Worm (Caenorhabditis elegans) whole organism, young adult: ENCODE data around the gene F33C8.2.

Experiments used
- B0035.1 ChIP-seq: sonication (generic microtip); optimal IDR thresholded peaks from 2 replicates; lab custom pipeline; 2016; ENCODE audit warnings: missing genetic modification characterization, mild to moderate bottlenecking, missing compliant biosample characterization, missing genotype, missing genetic modification reagents
- B0261.1 ChIP-seq: sonication (generic microtip); optimal IDR thresholded peaks from 2 replicates; lab custom pipeline; 2016; ENCODE audit warnings: mild to moderate bottlenecking, missing genetic modification characterization, moderate library complexity, missing compliant biosample characterization
- F23B12.7 ChIP-seq: sonication (generic microtip); optimal IDR thresholded peaks from 2 replicates; lab custom pipeline; 2017; ENCODE audit warnings: missing genetic modification characterization, mild to moderate bottlenecking, missing compliant biosample characterization, antibody characterized with exemption, moderate library complexity; ENCODE audit not compliant: insufficient read depth
- F55B11.4 ChIP-seq: sonication (generic microtip); optimal IDR thresholded peaks from 2 replicates; lab custom pipeline; 2016; ENCODE audit warnings: missing compliant biosample characterization, missing genetic modification characterization, borderline replicate concordance; ENCODE audit not compliant: insufficient read depth
- F57C9.4 ChIP-seq: sonication (generic microtip); optimal IDR thresholded peaks from 2 replicates; lab custom pipeline; 2017; ENCODE audit warnings: mild to moderate bottlenecking, missing genetic modification characterization, missing compliant biosample characterization
- Y56A3A.18 ChIP-seq: fragments of 200-800 bp; sonication (Bioruptor generic); IDR thresholded peaks from 2 replicates; pipeline ENCODE4 v1.3.6; 2022; ENCODE audit warnings: missing genetic modification reagents, missing genetic modification characterization, missing compliant biosample characterization
- Y79H2A.3 ChIP-seq: fragments of 200-800 bp; sonication (Bioruptor generic); conservative IDR thresholded peaks from 2 replicates; pipeline ENCODE4 v1.3.6; 2022; ENCODE audit warnings: missing genetic modification reagents, missing genetic modification characterization, missing compliant biosample characterization
- cebp-1 ChIP-seq, 2 experiments: fragments of 200-800 bp in 1 of 2; sonication (Bioruptor generic) in 1 of 2; sonication (generic microtip) in 1 of 2; IDR thresholded peaks in 1 of 2; optimal IDR thresholded peaks in 1 of 2; 2 replicates each; pipeline versions ENCODE4 v1.3.6 to Lab custom; 2017 to 2022; ENCODE audit warnings: missing compliant biosample characterization in 2 of 2, missing genetic modification characterization in 2 of 2, mild to moderate bottlenecking in 1 of 2, missing genetic modification reagents in 1 of 2, moderate library complexity in 1 of 2
- chd-7 ChIP-seq: sonication (generic microtip); optimal IDR thresholded peaks from 2 replicates; lab custom pipeline; 2016; ENCODE audit warnings: mild to moderate bottlenecking, missing genetic modification characterization, moderate library complexity, missing compliant biosample characterization
- die-1 ChIP-seq: sonication (generic microtip); optimal IDR thresholded peaks from 2 replicates; lab custom pipeline; 2016; ENCODE audit warnings: missing genotype, mild to moderate bottlenecking, missing genetic modification characterization, missing compliant biosample characterization
- dox-1 ChIP-seq: fragments of 200-800 bp; sonication (Bioruptor generic); IDR thresholded peaks from 2 replicates; pipeline ENCODE4 v1.3.6; 2022; ENCODE audit warnings: missing genetic modification reagents, missing genetic modification characterization, missing compliant biosample characterization
- egrh-3 ChIP-seq: fragments of 200-800 bp; sonication (Bioruptor generic); IDR thresholded peaks from 2 replicates; pipeline ENCODE4 v1.3.6; 2022; ENCODE audit warnings: missing genetic modification reagents, missing genetic modification characterization, missing compliant biosample characterization
- ekl-4 ChIP-seq: fragments of 200-800 bp; sonication (Bioruptor generic); IDR thresholded peaks from 2 replicates; pipeline ENCODE4 v1.3.6; 2022; ENCODE audit warnings: missing genetic modification reagents, missing genetic modification characterization, missing compliant biosample characterization
- ets-4 ChIP-seq: fragments of 200-800 bp; sonication (Bioruptor generic); optimal IDR thresholded peaks from 2 replicates; lab custom pipeline; 2018; ENCODE audit warnings: mild to moderate bottlenecking, missing genetic modification characterization, missing compliant biosample characterization
- him-1 ChIP-seq: sonication (generic microtip); optimal IDR thresholded peaks from 2 replicates; lab custom pipeline; 2016; ENCODE audit warnings: missing genotype, missing genetic modification reagents, missing genetic modification characterization, missing compliant biosample characterization
- lin-35 ChIP-seq, 3 experiments: fragments of 150-350 bp in 2 of 3; sonication (generic microtip) in 1 of 3; optimal IDR thresholded peaks; 2 replicates each; lab custom pipeline; 2014 to 2018; ENCODE audit warnings: missing biosample characterization in 3 of 3, missing genetic modification characterization in 3 of 3, missing genetic modification reagents in 3 of 3
- lin-40 ChIP-seq: sonication (generic microtip); optimal IDR thresholded peaks from 2 replicates; lab custom pipeline; 2016; ENCODE audit warnings: missing genetic modification characterization, mild to moderate bottlenecking, missing compliant biosample characterization, missing genotype, missing genetic modification reagents
- lsy-27 ChIP-seq: sonication (generic microtip); optimal IDR thresholded peaks from 2 replicates; lab custom pipeline; 2017; ENCODE audit warnings: missing genetic modification characterization, mild to moderate bottlenecking, missing compliant biosample characterization, antibody characterized with exemption, missing genotype, borderline replicate concordance; ENCODE audit not compliant: insufficient read depth
- madf-8 ChIP-seq: fragments of 200-800 bp; sonication (Bioruptor generic); conservative IDR thresholded peaks from 2 replicates; pipeline ENCODE4 v1.3.6; 2022; ENCODE audit warnings: missing genetic modification reagents, missing genetic modification characterization, missing compliant biosample characterization
- mel-28 ChIP-seq: sonication (generic microtip); optimal IDR thresholded peaks from 2 replicates; lab custom pipeline; 2016; ENCODE audit warnings: borderline replicate concordance, mild to moderate bottlenecking, missing genetic modification characterization, missing compliant biosample characterization
- mxl-1 ChIP-seq: sonication (generic microtip); optimal IDR thresholded peaks from 2 replicates; lab custom pipeline; 2016; ENCODE audit warnings: missing genetic modification characterization, missing compliant biosample characterization
- nfyb-1 ChIP-seq: fragments of 200-800 bp; sonication (Bioruptor generic); IDR thresholded peaks from 2 replicates; pipeline ENCODE4 v1.3.6; 2022; ENCODE audit warnings: missing genetic modification reagents, missing genetic modification characterization, missing compliant biosample characterization
- nhr-120 ChIP-seq: fragments of 200-800 bp; sonication (Bioruptor generic); IDR thresholded peaks from 2 replicates; pipeline ENCODE4 v1.3.6; 2022; ENCODE audit warnings: missing genetic modification characterization, missing compliant biosample characterization
- nhr-80 ChIP-seq: sonication (generic microtip); optimal IDR thresholded peaks from 2 replicates; lab custom pipeline; 2016; ENCODE audit warnings: missing genetic modification characterization, missing compliant biosample characterization
- sdz-38 ChIP-seq: sonication (generic microtip); optimal IDR thresholded peaks from 2 replicates; lab custom pipeline; 2016; ENCODE audit warnings: missing genotype, missing genetic modification characterization, missing compliant biosample characterization
- tbx-9 ChIP-seq: sonication (generic microtip); optimal IDR thresholded peaks from 2 replicates; lab custom pipeline; 2016; ENCODE audit warnings: borderline replicate concordance, missing genetic modification characterization, inconsistent platforms, missing compliant biosample characterization
- unc-62 ChIP-seq: fragments of 150-350 bp; optimal IDR thresholded peaks from 2 replicates; lab custom pipeline; 2014; ENCODE audit warnings: missing biosample characterization, missing genetic modification reagents, missing genetic modification characterization
- zfh-2 ChIP-seq: fragments of 200-800 bp; sonication (Bioruptor generic); conservative IDR thresholded peaks from 2 replicates; pipeline ENCODE4 v1.3.6; 2022; ENCODE audit warnings: missing genetic modification reagents, missing genetic modification characterization, missing compliant biosample characterization

Gene F33C8.2

ce11 chrX:14768989-14769388 lies 47.8 kb downstream of the F33C8.2 start:
- TF ChIP-seq die-1: no peak
- TF ChIP-seq lsy-27: no peak
- no peak for TF ChIP-seq B0035.1 (tag; lab: Kevin White, UChicago)
- 0 out of 2 replicates have a peak, but pooled peaks have one; percentile 37 for TF ChIP-seq dox-1 (GFP tag; lab: Robert Waterston, UW)
- peak; percentile 76 for TF ChIP-seq nhr-80
- TF ChIP-seq Y56A3A.18 (GFP tag; lab: Robert Waterston, UW): no peak
- no peak for TF ChIP-seq mel-28 (tag; lab: Kevin White, UChicago)

DNA sequence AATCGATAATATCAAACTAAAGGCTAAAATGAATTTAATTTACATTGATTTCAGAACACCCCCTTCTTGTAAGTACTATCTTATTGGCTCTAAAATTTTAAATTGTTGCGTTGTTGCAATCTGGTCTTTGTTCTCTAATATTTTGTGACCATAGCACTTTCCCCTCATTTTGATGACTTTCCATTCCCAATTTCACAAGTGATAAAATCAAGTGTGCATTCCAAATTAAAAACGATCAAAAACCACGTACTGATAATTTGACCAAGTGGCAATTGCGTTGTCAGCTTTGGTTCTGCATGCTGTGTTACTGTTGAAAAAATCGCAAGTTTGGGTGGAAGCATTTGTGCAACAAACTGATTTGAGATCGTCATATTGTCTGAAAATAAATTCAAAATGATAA lies 49.1 kb downstream of the F33C8.2 start:
- TF ChIP-seq F55B11.4 (no peak), nhr-80 (peak; percentile 79)

- TF ChIP-seq nhr-80 (peak; percentile 43), sdz-38 (no peak)
Observed at ce11 chrX:14771682-14772081, 50.5 kb downstream of the F33C8.2 start, which contains the start of gene Y16B4A.2. Gene Y16B4A.2 (minus strand): TSS chrX:14771851.

DNA sequence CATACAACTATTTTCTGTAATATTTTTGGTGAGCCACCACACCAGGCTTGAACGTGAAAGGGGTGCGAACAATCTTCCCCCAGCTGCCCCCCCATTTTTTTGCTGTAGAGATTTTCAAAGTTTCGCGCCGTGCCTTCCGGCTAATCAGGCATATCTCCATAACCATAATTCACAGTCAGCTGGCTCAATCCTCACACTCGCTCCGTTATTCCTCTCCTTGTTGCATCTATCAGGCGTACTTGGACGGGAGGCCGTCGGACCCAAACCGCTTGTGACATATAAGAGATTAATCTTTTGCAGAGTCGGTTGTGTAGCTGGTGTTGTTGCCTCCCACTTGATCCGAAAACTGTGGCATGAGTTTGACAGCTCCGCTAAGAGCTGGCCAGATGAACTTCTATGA lies 52.0 kb downstream of the F33C8.2 start, which contains the start of gene unc-3:
unc-3 (plus strand) TSS at position 301 of the 400 bp plus-strand sequence.
- peak; percentile 38; the same call in 1 of the 2 replicates for TF ChIP-seq zfh-2 (GFP tag; lab: Robert Waterston, UW)
- no peak for TF ChIP-seq unc-62 (GFP tag; lab: Kevin White, UChicago)
- no peak for TF ChIP-seq nhr-120 (GFP tag; lab: Robert Waterston, UW)
- TF ChIP-seq cebp-1 (GFP tag; IDR thresholded peaks at IDR 0.05; lab: Robert Waterston, UW): no peak
- no peak for TF ChIP-seq cebp-1 (tag; optimal IDR thresholded peaks at IDR 0.05; lab: Kevin White, UChicago)
- no peak for TF ChIP-seq him-1 (tag; lab: Kevin White, UChicago)
- TF ChIP-seq lsy-27: no peak
- no peak for TF ChIP-seq madf-8 (GFP tag; lab: Robert Waterston, UW)
- TF ChIP-seq, all 124 proteins: peak for 1

ce11 chrX:14775222-14775621 lies 54.0 kb downstream of the F33C8.2 start:
- TF ChIP-seq mxl-1 (no peak), F57C9.4 (tag; lab: Kevin White, UChicago) (no peak), B0261.1 (tag; lab: Kevin White, UChicago) (no peak), F23B12.7 (tag; lab: Kevin White, UChicago) (no peak), tbx-9 (tag; lab: Kevin White, UChicago) (no peak), Y56A3A.18 (GFP tag; lab: Robert Waterston, UW) (no peak), zfh-2 (GFP tag; lab: Robert Waterston, UW) (no peak), chd-7 (tag; lab: Kevin White, UChicago) (no peak), Y79H2A.3 (no peak), lin-40 (tag; lab: Kevin White, UChicago) (no peak), ekl-4 (GFP tag; lab: Robert Waterston, UW) (no peak), egrh-3 (GFP tag; lab: Robert Waterston, UW) (no peak), ets-4 (GFP tag; lab: Kevin White, UChicago) (no peak), lin-35 (GFP tag; optimal IDR thresholded peaks at IDR 0.05; lab: Kevin White, UChicago) (no peak), nfyb-1 (no peak)
